Worm (Caenorhabditis elegans) whole organism, mixed stage, embryonic: Measurements from ENCODE around the gene Y41D4B.11.
"Not testable (repeated sequence)": the region's sequence is repeated elsewhere in the genome, so short reads cannot be mapped to it uniquely, and the experiment has no call there.

Experiments used
- M03D4.4 ChIP-seq: sonication (generic microtip); optimal IDR thresholded peaks from 2 replicates; lab custom pipeline; 2017; ENCODE audit warnings: mild to moderate bottlenecking, missing genetic modification characterization, missing compliant biosample characterization
- bed-3 ChIP-seq: fragments of 200-800 bp; sonication (Bioruptor generic); optimal IDR thresholded peaks from 3 replicates; lab custom pipeline; 2018; ENCODE audit warnings: mild to moderate bottlenecking, missing genetic modification characterization, moderate library complexity, missing compliant biosample characterization
- blmp-1 ChIP-seq: fragments of 150-350 bp; optimal IDR thresholded peaks from 2 replicates; lab custom pipeline; 2014; ENCODE audit warnings: missing biosample characterization, missing genetic modification characterization
- ceh-39 ChIP-seq: fragments of 150-350 bp; optimal IDR thresholded peaks from 2 replicates; lab custom pipeline; 2014; ENCODE audit warnings: missing biosample characterization, missing genetic modification characterization
- ceh-83 ChIP-seq: fragments of 200-800 bp; sonication (Bioruptor generic); optimal IDR thresholded peaks from 2 replicates; lab custom pipeline; 2018; ENCODE audit warnings: mild to moderate bottlenecking, missing genetic modification characterization, missing compliant biosample characterization
- cnd-1 ChIP-seq: fragments of 200-800 bp; sonication (Bioruptor generic); optimal IDR thresholded peaks from 2 replicates; lab custom pipeline; 2018; ENCODE audit warnings: mild to moderate bottlenecking, missing genetic modification characterization, missing compliant biosample characterization
- drap-1 ChIP-seq: fragments of 200-800 bp; sonication (Bioruptor generic); optimal IDR thresholded peaks from 3 replicates; lab custom pipeline; 2018; ENCODE audit warnings: mild to moderate bottlenecking, missing genetic modification characterization, missing compliant biosample characterization
- flh-1 ChIP-seq: fragments of 200-800 bp; sonication (Bioruptor generic); optimal IDR thresholded peaks from 2 replicates; lab custom pipeline; 2018; ENCODE audit warnings: mild to moderate bottlenecking, missing genetic modification characterization, moderate library complexity, missing compliant biosample characterization
- hlh-1 ChIP-seq: fragments of 150-350 bp; optimal IDR thresholded peaks from 2 replicates; lab custom pipeline; 2014; ENCODE audit warnings: missing biosample characterization, missing genetic modification reagents, missing genetic modification characterization
- lin-32 ChIP-seq: fragments of 200-800 bp; sonication (Bioruptor generic); optimal IDR thresholded peaks from 2 replicates; lab custom pipeline; 2018; ENCODE audit warnings: mild to moderate bottlenecking, missing genetic modification characterization, missing compliant biosample characterization
- lsy-2 ChIP-seq: fragments of 150-350 bp; optimal IDR thresholded peaks from 2 replicates; lab custom pipeline; 2014; ENCODE audit warnings: missing biosample characterization, missing genetic modification characterization
- mab-5 ChIP-seq: fragments of 150-350 bp; optimal IDR thresholded peaks from 2 replicates; lab custom pipeline; 2014; ENCODE audit warnings: missing biosample characterization, missing genetic modification characterization
- mep-1 ChIP-seq: fragments of 150-350 bp; optimal IDR thresholded peaks from 2 replicates; lab custom pipeline; 2017; ENCODE audit warnings: missing biosample characterization, missing genetic modification reagents, missing genetic modification characterization, inconsistent platforms
- mls-2 ChIP-seq: sonication (generic microtip); optimal IDR thresholded peaks from 2 replicates; lab custom pipeline; 2016; ENCODE audit warnings: mild to moderate bottlenecking, missing genetic modification characterization, moderate library complexity, missing compliant biosample characterization
- nhr-2 ChIP-seq: fragments of 150-350 bp; optimal IDR thresholded peaks from 2 replicates; lab custom pipeline; 2014; ENCODE audit warnings: missing biosample characterization, missing genetic modification characterization
- nhr-237 ChIP-seq: fragments of 150-350 bp; optimal IDR thresholded peaks from 2 replicates; lab custom pipeline; 2014; ENCODE audit warnings: missing biosample characterization, missing genetic modification characterization
- pha-4 ChIP-seq: fragments of 150-350 bp; optimal IDR thresholded peaks from 2 replicates; lab custom pipeline; 2018; ENCODE audit warnings: missing biosample characterization, missing genetic modification reagents, missing genetic modification characterization
- snpc-4 ChIP-seq: fragments of 150-350 bp; optimal IDR thresholded peaks from 2 replicates; lab custom pipeline; 2014; ENCODE audit warnings: missing biosample characterization, missing genetic modification characterization
- tbx-8 ChIP-seq: fragments of 200-800 bp; sonication (Bioruptor generic); optimal IDR thresholded peaks from 2 replicates; lab custom pipeline; 2018; ENCODE audit warnings: mild to moderate bottlenecking, missing genetic modification characterization, moderate library complexity, missing compliant biosample characterization
- unc-39 ChIP-seq: fragments of 150-350 bp; optimal IDR thresholded peaks from 2 replicates; lab custom pipeline; 2014; ENCODE audit warnings: missing biosample characterization, missing genetic modification characterization
- zip-8 ChIP-seq: fragments of 150-350 bp; optimal IDR thresholded peaks from 2 replicates; lab custom pipeline; 2014; ENCODE audit warnings: missing biosample characterization, missing genetic modification characterization
- ztf-11 ChIP-seq: fragments of 150-350 bp; optimal IDR thresholded peaks from 2 replicates; lab custom pipeline; 2014; ENCODE audit warnings: missing biosample characterization, missing genetic modification characterization

Gene Y41D4B.11

ce11 chrIV:1645198-1645597 is 39.7 kb downstream of the Y41D4B.11 start, which contains the start of gene nhr-274:
nhr-274 (minus strand) TSS chrIV:1645298.
- not testable (repeated sequence) for TF ChIP-seq zip-8; flh-1 (GFP tag; lab: Kevin White, UChicago); hlh-1 (tag; lab: Kevin White, UChicago)

DNA sequence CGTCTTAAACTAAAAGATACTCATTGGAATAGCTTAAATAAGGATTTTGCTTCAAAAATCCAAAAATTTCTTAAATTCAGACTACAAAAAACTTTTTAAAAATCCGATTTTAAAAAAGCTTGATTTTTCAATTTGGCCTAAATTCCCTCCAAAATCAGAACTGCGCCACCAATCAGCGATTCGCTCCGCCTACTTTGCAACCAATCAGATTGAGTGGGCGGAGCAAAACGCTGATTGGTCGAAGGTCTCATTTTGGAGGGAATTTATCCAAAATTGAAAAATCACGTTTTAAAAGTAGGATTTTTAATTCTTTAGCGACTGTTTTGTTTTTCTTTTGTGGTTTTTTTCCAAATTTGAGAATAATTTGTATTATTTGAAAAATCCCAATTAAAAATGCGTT is 43.8 kb downstream of the Y41D4B.11 start:
- no peak for TF ChIP-seq bed-3
- no peak for TF ChIP-seq blmp-1 (tag; lab: Kevin White, UChicago)
- no peak for TF ChIP-seq ceh-83 (GFP tag; lab: Kevin White, UChicago)
- TF ChIP-seq nhr-237 (tag; lab: Kevin White, UChicago): no peak
- no peak for TF ChIP-seq mls-2 (tag; lab: Kevin White, UChicago)
- TF ChIP-seq cnd-1 (tag; lab: Kevin White, UChicago): no peak
- TF ChIP-seq M03D4.4 (tag; lab: Kevin White, UChicago): no peak
- TF ChIP-seq unc-39 (tag; lab: Kevin White, UChicago): no peak
- TF ChIP-seq hlh-1 (tag; lab: Kevin White, UChicago): no peak
- no peak for TF ChIP-seq tbx-8 (GFP tag; lab: Kevin White, UChicago)
- no peak for TF ChIP-seq drap-1 (GFP tag; lab: Kevin White, UChicago)
- TF ChIP-seq lin-32 (GFP tag; lab: Kevin White, UChicago): no peak
- no peak for TF ChIP-seq mep-1
- no peak for TF ChIP-seq ceh-39
- TF ChIP-seq zip-8: no peak
- TF ChIP-seq mab-5: no peak
- TF ChIP-seq lsy-2 (tag; lab: Kevin White, UChicago): no peak

DNA sequence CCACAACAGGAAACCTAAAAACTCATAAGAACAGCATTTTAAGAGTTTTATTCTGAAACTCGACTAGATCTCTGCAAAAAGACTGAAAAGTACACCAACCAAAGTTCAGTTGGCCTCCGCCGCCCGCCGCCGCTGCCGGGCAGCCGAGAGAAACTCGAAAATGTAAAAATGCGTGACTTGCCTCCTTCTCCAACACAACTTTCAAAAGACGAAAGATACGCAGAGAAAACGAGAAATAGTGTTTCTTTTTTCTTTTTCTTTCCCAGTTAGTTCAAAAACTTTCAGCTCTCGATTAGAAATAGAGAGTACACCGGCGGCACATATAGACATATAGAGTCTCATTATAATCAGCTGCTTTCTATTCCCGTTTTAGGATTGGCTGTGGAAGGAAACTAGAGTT is 44.3 kb downstream of the Y41D4B.11 start:
- no peak for TF ChIP-seq mls-2 (tag; lab: Kevin White, UChicago)
- peak; percentile 4 for TF ChIP-seq nhr-237 (tag; lab: Kevin White, UChicago)

DNA sequence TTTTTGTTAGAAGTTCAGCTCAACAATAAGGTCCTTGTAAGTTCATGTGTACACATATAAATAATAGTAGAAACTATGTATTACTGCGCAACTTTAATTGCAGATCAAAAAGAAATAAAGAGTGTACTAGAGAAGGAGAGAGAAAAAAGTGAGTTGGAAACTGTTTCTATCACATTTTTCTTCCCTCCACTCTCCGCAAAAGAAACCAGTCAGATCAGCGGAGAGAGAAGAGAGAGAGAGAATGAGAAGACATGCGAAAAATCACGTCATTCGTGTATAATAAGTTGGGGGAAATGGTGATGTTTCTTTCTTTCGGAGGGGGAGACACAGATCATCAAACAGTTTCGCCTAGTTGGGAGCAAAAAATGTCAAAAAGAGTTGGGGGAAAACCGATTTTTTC is 49.8 kb downstream of the Y41D4B.11 start:
- TF ChIP-seq M03D4.4 (tag; lab: Kevin White, UChicago): no peak
- peak; percentile 54 for TF ChIP-seq nhr-237 (tag; lab: Kevin White, UChicago)
- peak; percentile 13 for TF ChIP-seq pha-4 (tag; lab: Kevin White, UChicago)
- TF ChIP-seq snpc-4 (tag; lab: Kevin White, UChicago): no peak
- no peak for TF ChIP-seq ztf-11 (tag; lab: Kevin White, UChicago)
- no peak for TF ChIP-seq ceh-83 (GFP tag; lab: Kevin White, UChicago)

ce11 chrIV:1657069-1657468 is 51.6 kb downstream of the Y41D4B.11 start:
- TF ChIP-seq cnd-1 (tag; lab: Kevin White, UChicago) (no peak), pha-4 (tag; lab: Kevin White, UChicago) (peak; percentile 96), ztf-11 (tag; lab: Kevin White, UChicago) (no peak), nhr-2 (tag; lab: Kevin White, UChicago) (peak; percentile 27), ceh-39 (no peak)
